Fruit fly (Drosophila melanogaster) whole organism, prepupa: ENCODE results near the gene ymp.

Experiments used
- CG11902 ChIP-seq: fragments of 200-800 bp; sonication (Bioruptor generic); optimal IDR thresholded peaks from 3 replicates; lab custom pipeline; 2016; ENCODE audit warnings: missing biosample characterization, missing genetic modification characterization
- CG1621 ChIP-seq: fragments of 200-800 bp; sonication (Bioruptor generic); optimal IDR thresholded peaks from 3 replicates; lab custom pipeline; 2018; ENCODE audit warnings: missing biosample characterization, mild to moderate bottlenecking, missing genetic modification characterization
- CG16779 ChIP-seq: fragments of 200-800 bp; sonication (Bioruptor generic); optimal IDR thresholded peaks from 3 replicates; lab custom pipeline; 2017; ENCODE audit warnings: missing biosample characterization, mild to moderate bottlenecking, missing genetic modification characterization
- CG31627 ChIP-seq: fragments of 200-800 bp; sonication (Bioruptor generic); optimal IDR thresholded peaks from 3 replicates; lab custom pipeline; 2016; ENCODE audit warnings: missing biosample characterization, missing genetic modification characterization
- Sox102F ChIP-seq: fragments of 200-800 bp; sonication (Bioruptor generic); optimal IDR thresholded peaks from 2 replicates; lab custom pipeline; 2016; ENCODE audit warnings: missing biosample characterization, mild to moderate bottlenecking, missing genetic modification characterization
- Sox14 ChIP-seq: fragments of 200-800 bp; sonication (Bioruptor generic); optimal IDR thresholded peaks from 3 replicates; lab custom pipeline; 2016; ENCODE audit warnings: missing biosample characterization, missing genetic modification characterization
- Sox15 ChIP-seq: fragments of 200-800 bp; sonication (Bioruptor generic); optimal IDR thresholded peaks from 3 replicates; lab custom pipeline; 2016; ENCODE audit warnings: missing biosample characterization, missing genetic modification characterization
- achi ChIP-seq: fragments of 200-800 bp; sonication (Bioruptor generic); optimal IDR thresholded peaks from 3 replicates; lab custom pipeline; 2016; ENCODE audit warnings: missing biosample characterization, missing genetic modification characterization
- fd59A ChIP-seq: fragments of 200-800 bp; sonication (Bioruptor generic); optimal IDR thresholded peaks from 2 replicates; lab custom pipeline; 2017; ENCODE audit warnings: missing biosample characterization, mild to moderate bottlenecking, missing genetic modification characterization, missing genetic modification reagents
- lz ChIP-seq: fragments of 200-800 bp; sonication (Bioruptor generic); optimal IDR thresholded peaks from 3 replicates; lab custom pipeline; 2016; ENCODE audit warnings: missing biosample characterization, missing genetic modification characterization
- pdm3 ChIP-seq: fragments of 200-800 bp; sonication (Bioruptor generic); optimal IDR thresholded peaks from 3 replicates; lab custom pipeline; 2016; ENCODE audit warnings: missing biosample characterization, missing genetic modification characterization
- topi ChIP-seq: fragments of 200-800 bp; sonication (Bioruptor generic); optimal IDR thresholded peaks from 3 replicates; lab custom pipeline; 2016; ENCODE audit warnings: missing biosample characterization, missing genetic modification characterization

DNA sequence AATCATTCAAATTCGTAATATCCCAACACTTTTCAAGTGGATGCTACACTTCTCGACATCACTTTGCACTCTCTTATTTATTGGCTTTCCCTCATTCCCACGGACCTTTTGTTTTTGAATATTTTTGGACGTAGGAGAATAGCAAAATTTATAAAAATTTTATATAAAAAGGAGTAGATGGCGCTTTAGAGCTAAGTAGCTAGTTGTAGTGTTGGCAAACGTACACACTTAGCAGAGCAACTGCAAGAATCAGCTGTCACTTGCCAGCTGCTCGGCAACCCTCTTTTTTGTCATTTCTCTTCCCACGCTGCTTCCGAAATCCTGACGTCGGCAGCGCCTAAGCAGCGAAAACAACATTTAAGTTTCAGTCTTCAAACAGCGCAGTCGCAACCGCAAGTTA lies 14.8 kb downstream of the ymp start:
- no peak for TF ChIP-seq pdm3
- TF ChIP-seq Sox15 (GFP tag; lab: Kevin White, UChicago) = no peak
- TF ChIP-seq lz = no peak
- TF ChIP-seq topi (GFP tag; lab: Kevin White, UChicago) = no peak
- TF ChIP-seq CG1621 (tag; lab: Kevin White, UChicago) = no peak
- TF ChIP-seq CG31627 (GFP tag; lab: Kevin White, UChicago) = no peak
- TF ChIP-seq fd59A (GFP tag; lab: Kevin White, UChicago) = no peak
- TF ChIP-seq CG16779 (tag; lab: Kevin White, UChicago) = no peak
- TF ChIP-seq achi (GFP tag; lab: Kevin White, UChicago) = no peak
- TF ChIP-seq CG11902 (GFP tag; lab: Kevin White, UChicago) = no peak
- TF ChIP-seq Sox102F = no peak
- TF ChIP-seq Sox14 (GFP tag; lab: Kevin White, UChicago) = no peak
